Worm (Caenorhabditis elegans): ENCODE data around the gene gly-7.

DNA sequence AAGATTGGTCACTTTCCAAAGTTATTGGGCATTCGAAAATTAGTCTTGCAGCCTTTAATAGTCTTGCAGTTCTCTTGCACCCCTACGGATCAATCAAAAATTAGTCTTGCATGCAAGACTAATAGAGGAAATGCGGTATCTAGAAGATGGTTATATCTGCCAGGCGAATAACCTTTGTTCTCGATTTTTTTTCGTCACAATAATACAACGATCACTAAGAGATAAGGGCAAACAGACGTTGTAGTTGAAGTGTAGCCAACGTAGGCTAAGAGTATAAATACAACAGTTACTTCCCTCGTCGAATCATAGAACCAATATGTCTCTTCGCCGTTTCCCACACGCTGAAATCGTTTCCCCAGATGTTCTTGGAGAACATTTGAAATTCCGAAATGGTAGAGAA is 20.6 kb upstream of the gly-7 start, which contains the start of gene T10B5.8:
- TF ChIP-seq zag-1 (tag; optimal IDR thresholded peaks at IDR 0.05): no peak
- no peak for TF ChIP-seq mab-9 (GFP tag; IDR thresholded peaks at IDR 0.05)
- no peak for TF ChIP-seq nhr-237 (tag; optimal IDR thresholded peaks at IDR 0.05)
- no peak for TF ChIP-seq sptf-1 (tag; optimal IDR thresholded peaks at IDR 0.05)

All from whole organism, L1 larva.